Fruit fly (Drosophila melanogaster) Kc167 (cell line): ENCODE data around the gene Glut3.

ENCODE experiments used
- Myc ChIP-seq: fragments of >200 bp; optimal IDR thresholded peaks from 2 replicates; lab custom pipeline; 2017; ENCODE audit warnings: missing external identifiers
- Sin3A ChIP-seq: fragments of >200 bp; optimal IDR thresholded peaks from 2 replicates; lab custom pipeline; 2018; ENCODE audit warnings: missing external identifiers
- h ChIP-seq: fragments of >200 bp; optimal IDR thresholded peaks from 3 replicates; lab custom pipeline; 2018; ENCODE audit warnings: missing external identifiers
- insv ChIP-seq: fragments of >200 bp; optimal IDR thresholded peaks from 3 replicates; lab custom pipeline; 2018; ENCODE audit warnings: missing external identifiers
- psq ChIP-seq: fragments of >200 bp; optimal IDR thresholded peaks from 2 replicates; lab custom pipeline; 2017; ENCODE audit warnings: missing external identifiers
- ttk ChIP-seq: sonication (Bioruptor generic); optimal IDR thresholded peaks from 2 replicates; lab custom pipeline; 2017; ENCODE audit warnings: missing external identifiers

Gene Glut3

DNA sequence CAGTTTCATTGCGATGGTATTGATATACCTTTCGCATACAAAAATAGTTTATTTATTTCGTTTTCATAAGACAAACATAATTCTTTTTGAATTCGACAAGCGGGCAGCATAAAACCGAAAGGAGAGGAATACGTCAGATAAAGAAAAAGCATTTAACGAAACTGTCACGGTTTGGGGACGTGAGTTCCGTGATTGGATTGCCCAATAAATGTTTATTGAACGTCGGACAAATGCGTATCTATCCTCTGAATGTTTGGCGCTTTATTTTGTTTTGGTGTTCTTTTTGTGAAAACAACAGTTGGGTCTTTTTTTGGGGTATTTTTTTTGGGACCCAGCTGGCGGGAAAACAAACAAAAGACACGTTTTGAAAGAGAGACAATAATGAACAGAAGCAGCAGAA is 23.0 kb upstream of the Glut3 start:
- TF ChIP-seq insv (lab: Kevin White, UChicago) = no peak
- TF ChIP-seq h (lab: Kevin White, UChicago) = no peak
- no peak for TF ChIP-seq ttk (lab: Kevin White, UChicago)
- TF ChIP-seq psq (lab: Kevin White, UChicago) = no peak
- no peak for TF ChIP-seq Sin3A (lab: Kevin White, UChicago)
- TF ChIP-seq Myc (lab: Kevin White, UChicago) = no peak

- TF ChIP-seq psq (lab: Kevin White, UChicago) = no peak
- TF ChIP-seq Myc (lab: Kevin White, UChicago) = no peak
Measured at dm6 chr3R:16765770-16766169, 22.3 kb upstream of the Glut3 start.

- TF ChIP-seq Myc (lab: Kevin White, UChicago) (no peak), ttk (lab: Kevin White, UChicago) (no peak), insv (lab: Kevin White, UChicago) (no peak), psq (lab: Kevin White, UChicago) (no peak), Sin3A (lab: Kevin White, UChicago) (no peak), h (lab: Kevin White, UChicago) (no peak)
Measured at dm6 chr3R:16769404-16769803, 18.7 kb upstream of the Glut3 start.

DNA sequence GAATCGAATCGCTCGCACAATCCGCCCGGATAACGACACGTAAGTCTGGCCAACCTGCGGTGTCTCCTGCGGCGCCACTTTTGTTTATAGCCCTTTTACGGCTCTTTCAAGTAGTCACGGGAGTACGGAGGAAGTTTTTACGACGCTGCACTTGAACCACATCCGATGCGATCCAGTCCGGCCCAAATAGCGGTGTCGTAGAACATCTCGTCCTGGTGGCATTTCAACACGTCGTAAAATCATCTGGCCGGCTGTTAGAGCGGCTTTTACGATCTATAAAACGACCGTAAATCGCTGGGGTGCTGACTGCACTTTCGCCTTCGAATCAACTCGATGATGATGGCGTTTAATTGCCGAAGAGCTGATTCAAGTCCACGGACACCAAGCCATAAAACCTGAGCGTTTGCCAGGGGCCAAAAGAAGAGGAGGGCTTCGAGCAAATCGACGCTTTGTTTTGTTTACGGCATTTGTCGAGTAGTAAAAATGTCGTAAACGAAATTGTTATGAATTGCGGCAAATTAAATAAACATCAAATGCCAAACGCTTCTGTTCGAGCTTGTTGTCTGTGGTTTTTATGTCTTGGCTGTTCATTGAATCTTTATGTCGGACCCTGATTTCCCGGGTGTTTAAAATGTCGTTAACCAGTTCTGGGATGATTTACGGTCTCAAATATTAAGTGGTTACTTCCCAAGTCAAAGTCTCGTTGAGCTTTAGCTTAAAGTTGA is 17.3 kb upstream of the Glut3 start:
- TF ChIP-seq psq (lab: Kevin White, UChicago) (no peak), insv (lab: Kevin White, UChicago) (no peak), h (lab: Kevin White, UChicago) (no peak), ttk (lab: Kevin White, UChicago) (no peak), Sin3A (lab: Kevin White, UChicago) (no peak), Myc (lab: Kevin White, UChicago) (no peak)

DNA sequence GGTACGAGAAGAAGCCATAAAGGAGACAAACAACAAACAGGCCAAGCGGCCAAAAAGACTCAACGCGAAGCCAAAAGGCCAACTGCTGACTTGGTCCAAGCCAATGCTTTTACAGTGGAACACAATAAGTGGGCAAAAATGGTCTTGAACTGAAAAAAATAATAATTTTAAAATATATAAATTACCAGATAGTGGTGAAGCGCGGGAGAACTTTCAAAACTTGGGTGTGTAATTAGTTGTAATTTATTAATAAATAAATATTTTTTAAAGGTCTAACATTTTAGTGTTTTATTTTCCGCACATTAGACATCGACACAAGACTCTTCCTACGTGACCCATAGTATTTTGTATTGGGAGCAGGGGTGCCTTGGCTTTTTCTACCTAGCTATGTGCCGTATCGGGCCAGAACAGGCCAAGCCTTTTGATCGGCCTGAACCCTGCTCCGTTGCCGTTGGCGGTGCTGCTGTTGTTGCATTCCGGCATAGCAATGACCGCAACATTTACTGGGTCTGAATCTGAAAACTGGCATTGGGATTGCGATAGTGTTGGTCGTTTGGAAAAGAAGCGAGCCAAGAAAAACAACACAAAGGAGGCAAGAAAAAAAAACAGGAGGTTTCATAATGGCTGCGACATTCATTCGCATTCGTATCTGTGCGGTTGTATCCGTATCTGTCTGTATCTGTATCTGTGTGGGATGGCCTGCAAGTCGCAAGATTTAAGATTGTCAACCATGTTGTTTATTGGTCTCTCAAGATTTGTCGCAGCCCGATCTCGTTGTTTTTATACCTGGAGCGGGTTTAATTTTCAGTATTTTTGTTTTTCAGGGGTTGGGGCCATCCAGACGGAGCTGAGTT is 16.3 kb upstream of the Glut3 start:
- no peak for TF ChIP-seq insv (lab: Kevin White, UChicago)

DNA sequence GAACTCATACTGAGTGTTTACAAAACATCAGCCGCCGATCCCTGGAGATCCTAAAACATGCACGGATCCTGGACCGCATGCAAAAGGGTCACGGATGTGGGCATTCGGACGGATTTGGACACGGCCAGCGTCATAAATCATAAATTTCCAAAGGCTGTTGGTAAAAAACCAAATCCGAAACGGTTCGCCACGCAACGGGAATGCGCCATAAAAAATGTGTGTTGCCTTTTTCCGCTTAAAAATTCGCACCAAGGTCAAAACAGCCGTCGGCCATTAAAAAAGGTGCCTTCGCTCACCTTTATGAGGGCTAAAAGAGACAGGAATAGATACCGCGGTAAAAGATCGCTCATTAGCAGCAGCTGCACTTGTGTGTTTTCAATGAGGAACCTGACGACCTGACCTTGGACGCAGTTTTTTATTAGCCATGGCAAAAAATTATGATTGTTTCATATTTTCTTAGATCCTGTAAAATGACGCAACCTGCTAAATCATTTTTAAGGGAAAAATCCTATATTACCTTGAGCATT is 14.9 kb upstream of the Glut3 start:
- no peak for TF ChIP-seq ttk (lab: Kevin White, UChicago)
- TF ChIP-seq h (lab: Kevin White, UChicago) = no peak
- no peak for TF ChIP-seq Sin3A (lab: Kevin White, UChicago)
- TF ChIP-seq insv (lab: Kevin White, UChicago) = no peak
- no peak for TF ChIP-seq psq (lab: Kevin White, UChicago)
- TF ChIP-seq Myc (lab: Kevin White, UChicago) = no peak

dm6 chr3R:16782401-16782800 is 5.7 kb upstream of the Glut3 start:
- no peak for TF ChIP-seq ttk (lab: Kevin White, UChicago)
- TF ChIP-seq h (lab: Kevin White, UChicago) = no peak
- no peak for TF ChIP-seq Sin3A (lab: Kevin White, UChicago)
- TF ChIP-seq psq (lab: Kevin White, UChicago) = no peak
- TF ChIP-seq Myc (lab: Kevin White, UChicago) = no peak
- no peak for TF ChIP-seq insv (lab: Kevin White, UChicago)

DNA sequence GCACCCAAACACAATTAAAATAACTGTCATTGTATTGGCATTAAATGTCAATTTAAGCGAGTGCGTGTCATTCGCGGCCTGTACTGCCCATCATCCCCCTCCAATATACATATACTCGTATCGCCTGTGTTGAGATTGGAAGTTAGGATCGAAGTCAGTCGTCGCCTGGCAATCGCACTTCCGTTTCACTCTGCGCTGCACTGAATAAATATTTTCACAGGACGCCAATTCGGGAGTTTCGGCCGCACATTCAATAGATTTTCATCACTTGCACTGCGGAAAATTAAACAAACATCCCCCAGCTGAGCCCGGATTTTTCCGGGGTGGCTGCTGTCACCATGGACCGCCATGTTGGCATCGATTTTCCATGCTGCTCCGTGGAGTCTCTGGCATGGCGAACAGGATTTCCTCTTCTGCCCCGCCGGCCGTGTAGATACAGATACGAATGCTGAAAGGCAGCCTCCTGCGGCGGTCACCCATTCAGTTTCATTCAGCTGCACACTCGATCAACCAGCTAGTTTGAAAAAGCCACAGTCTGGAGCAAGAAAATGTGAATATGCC is 4.9 kb upstream of the Glut3 start:
- no peak for TF ChIP-seq h (lab: Kevin White, UChicago)
- TF ChIP-seq Sin3A (lab: Kevin White, UChicago) = no peak
- no peak for TF ChIP-seq psq (lab: Kevin White, UChicago)
- TF ChIP-seq insv (lab: Kevin White, UChicago) = no peak
- no peak for TF ChIP-seq Myc (lab: Kevin White, UChicago)
- TF ChIP-seq ttk (lab: Kevin White, UChicago) = no peak

- no peak for TF ChIP-seq Myc (lab: Kevin White, UChicago)
- TF ChIP-seq psq (lab: Kevin White, UChicago) = no peak
- no peak for TF ChIP-seq ttk (lab: Kevin White, UChicago)
- no peak for TF ChIP-seq Sin3A (lab: Kevin White, UChicago)
- no peak for TF ChIP-seq insv (lab: Kevin White, UChicago)
- no peak for TF ChIP-seq h (lab: Kevin White, UChicago)
Measured at dm6 chr3R:16783976-16784375, 4.1 kb upstream of the Glut3 start.

DNA sequence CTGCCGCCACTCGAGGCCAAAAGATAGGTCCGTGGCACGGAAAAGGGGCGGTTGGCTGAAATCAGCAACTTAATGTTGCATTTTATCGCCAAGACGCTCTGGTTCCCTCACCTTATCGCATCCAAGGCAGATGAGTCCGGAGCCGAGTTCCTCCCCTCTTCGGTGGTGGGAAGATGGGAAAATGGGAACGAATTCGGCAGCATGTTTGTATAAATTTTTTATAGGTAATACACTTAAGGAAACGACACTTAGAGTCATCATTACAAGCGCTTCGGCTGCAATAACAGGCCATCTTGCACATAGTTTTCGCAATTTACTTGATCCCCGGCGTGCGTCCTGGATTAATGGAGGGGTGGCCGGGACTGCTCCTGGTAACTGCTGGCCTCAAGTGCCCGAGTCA is 3.1 kb upstream of the Glut3 start:
- TF ChIP-seq Myc (lab: Kevin White, UChicago) (no peak), ttk (lab: Kevin White, UChicago) (no peak), psq (lab: Kevin White, UChicago) (no peak), Sin3A (lab: Kevin White, UChicago) (no peak), insv (lab: Kevin White, UChicago) (no peak), h (lab: Kevin White, UChicago) (no peak)

- TF ChIP-seq ttk (lab: Kevin White, UChicago) (no peak), psq (lab: Kevin White, UChicago) (no peak), h (lab: Kevin White, UChicago) (no peak), Sin3A (lab: Kevin White, UChicago) (no peak), Myc (lab: Kevin White, UChicago) (no peak), insv (lab: Kevin White, UChicago) (no peak)
Measured at dm6 chr3R:16787378-16787777, 733 bp upstream of the Glut3 start.
